Fruit fly (Drosophila melanogaster) whole organism, embryonic: ENCODE measurements around the gene foxo.

ENCODE experiments used
- Antp ChIP-seq: fragments of 200-800 bp; sonication (Bioruptor generic); optimal IDR thresholded peaks from 3 replicates; lab custom pipeline; 2016; ENCODE audit warnings: missing biosample characterization, missing genetic modification characterization
- Atf3 ChIP-seq: fragments of 200-800 bp; sonication (Bioruptor generic); optimal IDR thresholded peaks from 3 replicates; lab custom pipeline; 2016; ENCODE audit warnings: missing biosample characterization, missing genetic modification characterization
- B-H2 ChIP-seq: fragments of 200-800 bp; sonication (Bioruptor generic); optimal IDR thresholded peaks from 2 replicates; lab custom pipeline; 2018; ENCODE audit warnings: missing biosample characterization, mild to moderate bottlenecking, missing genetic modification characterization
- CG11398 ChIP-seq: fragments of 200-800 bp; sonication (Bioruptor generic); optimal IDR thresholded peaks from 2 replicates; lab custom pipeline; 2016; ENCODE audit warnings: missing biosample characterization, missing genetic modification characterization
- CG11696 ChIP-seq: fragments of 200-800 bp; sonication (Bioruptor generic); IDR thresholded peaks from 2 replicates; pipeline ENCODE4 v1.3.6; 2022; ENCODE audit warnings: missing biosample characterization, missing genetic modification characterization
- CG12155 ChIP-seq: fragments of 200-800 bp; sonication (Bioruptor generic); optimal IDR thresholded peaks from 3 replicates; lab custom pipeline; 2016; ENCODE audit warnings: missing biosample characterization, missing genetic modification characterization
- CG15073 ChIP-seq: fragments of 200-800 bp; sonication (Bioruptor generic); optimal IDR thresholded peaks from 2 replicates; lab custom pipeline; 2016; ENCODE audit warnings: missing biosample characterization, missing genetic modification characterization
- CG15479 ChIP-seq: fragments of 200-800 bp; sonication (Bioruptor generic); optimal IDR thresholded peaks from 3 replicates; lab custom pipeline; 2019; ENCODE audit warnings: missing biosample characterization, mild to moderate bottlenecking, missing genetic modification characterization, moderate library complexity
- CG15514 ChIP-seq: fragments of 200-800 bp; sonication (Bioruptor generic); optimal IDR thresholded peaks from 3 replicates; lab custom pipeline; 2017; ENCODE audit warnings: missing biosample characterization, missing genetic modification characterization, mild to moderate bottlenecking, moderate library complexity, missing genetic modification reagents
- CG18764 ChIP-seq: fragments of 200-800 bp; sonication (Bioruptor generic); optimal IDR thresholded peaks from 3 replicates; lab custom pipeline; 2016; ENCODE audit warnings: missing biosample characterization, missing genetic modification characterization
- CG2199 ChIP-seq: fragments of 200-800 bp; sonication (Bioruptor generic); IDR thresholded peaks from 3 replicates; pipeline ENCODE4 v1.3.6; 2022; ENCODE audit warnings: missing biosample characterization, missing genetic modification characterization
- CG30020 ChIP-seq: fragments of 200-800 bp; optimal IDR thresholded peaks from 2 replicates; lab custom pipeline; 2019; ENCODE audit warnings: missing biosample characterization, mild to moderate bottlenecking, missing genetic modification characterization, moderate library complexity
- CG30403 ChIP-seq: fragments of 200-800 bp; sonication (Bioruptor generic); optimal IDR thresholded peaks from 3 replicates; lab custom pipeline; 2016; ENCODE audit warnings: missing biosample characterization, missing genetic modification characterization
- CG30431 ChIP-seq: fragments of 200-800 bp; sonication (Bioruptor generic); optimal IDR thresholded peaks from 2 replicates; lab custom pipeline; 2017; ENCODE audit warnings: missing biosample characterization, missing genetic modification characterization
- CG3163 ChIP-seq: fragments of 200-800 bp; sonication (Bioruptor generic); optimal IDR thresholded peaks from 3 replicates; lab custom pipeline; 2016; ENCODE audit warnings: missing biosample characterization, missing genetic modification characterization
- CG32532 ChIP-seq: fragments of 200-800 bp; sonication (Bioruptor generic); IDR thresholded peaks from 2 replicates; pipeline ENCODE4 v1.3.6; 2022; ENCODE audit warnings: missing biosample characterization, missing genetic modification characterization
- CG4617 ChIP-seq: fragments of 200-800 bp; sonication (Bioruptor generic); optimal IDR thresholded peaks from 3 replicates; lab custom pipeline; 2016; ENCODE audit warnings: missing biosample characterization, missing genetic modification characterization, borderline replicate concordance
- CG8924 ChIP-seq: fragments of 200-800 bp; optimal IDR thresholded peaks from 3 replicates; lab custom pipeline; 2019; ENCODE audit warnings: missing biosample characterization, mild to moderate bottlenecking, missing genetic modification characterization, moderate library complexity
- D ChIP-seq, 2 experiments: fragments of 200-800 bp in 1 of 2; fragments of >200 bp in 1 of 2; sonication (Bioruptor generic) in 1 of 2; optimal IDR thresholded peaks; 2 replicates in 1 of 2; 3 replicates in 1 of 2; lab custom pipeline; 2017; ENCODE audit warnings: mild to moderate bottlenecking in 1 of 2, missing biosample characterization in 1 of 2, missing genetic modification characterization in 1 of 2, missing genetic modification reagents in 1 of 2
- Dp ChIP-seq: fragments of 200-800 bp; sonication (Bioruptor generic); optimal IDR thresholded peaks from 2 replicates; lab custom pipeline; 2018; ENCODE audit warnings: missing biosample characterization, mild to moderate bottlenecking, missing genetic modification characterization, moderate library complexity
- E2f2 ChIP-seq: fragments of 200-800 bp; sonication (Bioruptor generic); IDR thresholded peaks from 2 replicates; pipeline ENCODE4 v1.3.6; 2022; ENCODE audit warnings: missing biosample characterization, missing genetic modification characterization
- Fer2 ChIP-seq: fragments of 200-800 bp; sonication (Bioruptor generic); optimal IDR thresholded peaks from 2 replicates; lab custom pipeline; 2018; ENCODE audit warnings: missing biosample characterization, mild to moderate bottlenecking, missing genetic modification characterization, moderate library complexity
- Kr ChIP-seq: fragments of 200-800 bp; sonication (Bioruptor generic); optimal IDR thresholded peaks from 2 replicates; lab custom pipeline; 2017; ENCODE audit warnings: missing biosample characterization, mild to moderate bottlenecking, missing genetic modification characterization
- Lim3 ChIP-seq: fragments of 200-800 bp; sonication (Bioruptor generic); IDR thresholded peaks from 2 replicates; pipeline ENCODE4 v1.3.6; 2022; ENCODE audit warnings: missing biosample characterization, missing genetic modification characterization
- Opbp ChIP-seq: fragments of 200-800 bp; sonication (Bioruptor generic); IDR thresholded peaks from 3 replicates; pipeline ENCODE4 v1.3.6; 2022; ENCODE audit warnings: missing biosample characterization, missing genetic modification characterization; ENCODE audit not compliant: partially characterized antibody
- Sox102F ChIP-seq: fragments of 200-800 bp; sonication (Bioruptor generic); optimal IDR thresholded peaks from 2 replicates; lab custom pipeline; 2018; ENCODE audit warnings: missing biosample characterization, mild to moderate bottlenecking, missing genetic modification characterization, moderate library complexity
- aop ChIP-seq: fragments of 200-800 bp; sonication (Bioruptor generic); IDR thresholded peaks from 2 replicates; pipeline ENCODE4 v1.3.6; 2022; ENCODE audit warnings: missing biosample characterization, missing genetic modification characterization
- bsh ChIP-seq, 2 experiments: fragments of 200-800 bp; sonication (Bioruptor generic); optimal IDR thresholded peaks; 2 replicates each; lab custom pipeline; 2017 to 2018; ENCODE audit warnings: mild to moderate bottlenecking in 2 of 2, missing biosample characterization in 2 of 2, missing genetic modification characterization in 2 of 2, moderate library complexity in 1 of 2
- ci ChIP-seq: fragments of 200-800 bp; sonication (Bioruptor generic); IDR thresholded peaks from 3 replicates; pipeline ENCODE4 v1.3.6; 2022; ENCODE audit warnings: missing biosample characterization, missing genetic modification characterization
- crp ChIP-seq, 2 experiments: fragments of 200-800 bp; sonication (Bioruptor generic); optimal IDR thresholded peaks; 2 replicates in 1 of 2; 3 replicates in 1 of 2; lab custom pipeline; 2017; ENCODE audit warnings: missing biosample characterization in 2 of 2, missing genetic modification characterization in 2 of 2, mild to moderate bottlenecking in 1 of 2, moderate library complexity in 1 of 2
- dmrt99B ChIP-seq: fragments of 200-800 bp; sonication (Bioruptor generic); optimal IDR thresholded peaks from 2 replicates; lab custom pipeline; 2018; ENCODE audit warnings: missing biosample characterization, mild to moderate bottlenecking, missing genetic modification characterization, moderate library complexity
- ewg ChIP-seq: fragments of 200-800 bp; sonication (Bioruptor generic); optimal IDR thresholded peaks from 3 replicates; lab custom pipeline; 2017; ENCODE audit warnings: mild to moderate bottlenecking, missing biosample characterization, missing genetic modification reagents, missing genetic modification characterization
- exex ChIP-seq: fragments of 200-800 bp; sonication (Bioruptor generic); optimal IDR thresholded peaks from 4 replicates; lab custom pipeline; 2018; ENCODE audit warnings: missing biosample characterization, mild to moderate bottlenecking, missing genetic modification characterization, moderate library complexity
- eyg ChIP-seq: fragments of 200-800 bp; sonication (Bioruptor generic); optimal IDR thresholded peaks from 3 replicates; lab custom pipeline; 2016; ENCODE audit warnings: missing biosample characterization, missing genetic modification characterization
- fd96Cb ChIP-seq: fragments of 200-800 bp; sonication (Bioruptor generic); optimal IDR thresholded peaks from 2 replicates; lab custom pipeline; 2018; ENCODE audit warnings: missing biosample characterization, mild to moderate bottlenecking, missing genetic modification characterization, moderate library complexity
- fru ChIP-seq: fragments of >200 bp; optimal IDR thresholded peaks from 2 replicates; lab custom pipeline; 2017
- ham ChIP-seq: fragments of 200-800 bp; sonication (Bioruptor generic); IDR thresholded peaks from 2 replicates; pipeline ENCODE4 v1.3.6; 2022; ENCODE audit warnings: missing biosample characterization, missing genetic modification characterization
- hb ChIP-seq: fragments of 200-800 bp; sonication (Bioruptor generic); IDR thresholded peaks from 3 replicates; pipeline ENCODE4 v1.3.6; 2022; ENCODE audit warnings: missing biosample characterization, missing genetic modification characterization; ENCODE audit not compliant: partially characterized antibody
- hth ChIP-seq: fragments of >200 bp; optimal IDR thresholded peaks from 2 replicates; lab custom pipeline; 2017; ENCODE audit warnings: inconsistent platforms
- mam ChIP-seq: fragments of 200-800 bp; sonication (Bioruptor generic); optimal IDR thresholded peaks from 3 replicates; lab custom pipeline; 2016; ENCODE audit warnings: missing biosample characterization, missing genetic modification characterization
- nmo ChIP-seq: fragments of 200-800 bp; sonication (Bioruptor generic); optimal IDR thresholded peaks from 2 replicates; lab custom pipeline; 2018; ENCODE audit warnings: missing biosample characterization, mild to moderate bottlenecking, missing genetic modification characterization, moderate library complexity
- onecut ChIP-seq: fragments of 200-800 bp; sonication (Bioruptor generic); IDR thresholded peaks from 2 replicates; pipeline ENCODE4 v1.3.6; 2022; ENCODE audit warnings: missing biosample characterization, missing genetic modification characterization
- p53 ChIP-seq: fragments of 200-800 bp; sonication (Bioruptor generic); optimal IDR thresholded peaks from 2 replicates; lab custom pipeline; 2016; ENCODE audit warnings: missing biosample characterization, missing genetic modification characterization
- pan ChIP-seq, 4 experiments: fragments of >200 bp in 3 of 4; fragments of 200-800 bp in 1 of 4; sonication (Bioruptor generic) in 1 of 4; optimal IDR thresholded peaks in 3 of 4; IDR thresholded peaks in 1 of 4; 2 replicates each; pipeline versions ENCODE4 v1.3.6 to Lab custom; 2017 to 2022; ENCODE audit warnings: missing biosample characterization in 2 of 4, missing genetic modification characterization in 2 of 4, mixed read lengths in 1 of 4
- pros ChIP-seq: fragments of 200-800 bp; sonication (Bioruptor generic); optimal IDR thresholded peaks from 3 replicates; lab custom pipeline; 2019; ENCODE audit warnings: missing biosample characterization, mild to moderate bottlenecking, missing genetic modification characterization, moderate library complexity
- psq ChIP-seq: fragments of 200-800 bp; sonication (Bioruptor generic); optimal IDR thresholded peaks from 2 replicates; lab custom pipeline; 2017; ENCODE audit warnings: missing biosample characterization, missing genetic modification characterization
- sd ChIP-seq: fragments of 200-800 bp; sonication (Bioruptor generic); optimal IDR thresholded peaks from 3 replicates; lab custom pipeline; 2018; ENCODE audit warnings: missing biosample characterization, mild to moderate bottlenecking, missing genetic modification characterization, moderate library complexity
- so ChIP-seq: fragments of 200-800 bp; sonication (Bioruptor generic); IDR thresholded peaks from 3 replicates; pipeline ENCODE4 v1.3.6; 2022; ENCODE audit warnings: missing biosample characterization, missing genetic modification characterization
- stc ChIP-seq: fragments of 200-800 bp; sonication (Bioruptor generic); IDR thresholded peaks from 2 replicates; pipeline ENCODE4 v1.3.6; 2022; ENCODE audit warnings: missing biosample characterization, missing genetic modification characterization
- usp ChIP-seq: fragments of >200 bp; optimal IDR thresholded peaks from 2 replicates; lab custom pipeline; 2017; ENCODE audit warnings: missing biosample characterization, missing genetic modification characterization

Gene foxo

DNA sequence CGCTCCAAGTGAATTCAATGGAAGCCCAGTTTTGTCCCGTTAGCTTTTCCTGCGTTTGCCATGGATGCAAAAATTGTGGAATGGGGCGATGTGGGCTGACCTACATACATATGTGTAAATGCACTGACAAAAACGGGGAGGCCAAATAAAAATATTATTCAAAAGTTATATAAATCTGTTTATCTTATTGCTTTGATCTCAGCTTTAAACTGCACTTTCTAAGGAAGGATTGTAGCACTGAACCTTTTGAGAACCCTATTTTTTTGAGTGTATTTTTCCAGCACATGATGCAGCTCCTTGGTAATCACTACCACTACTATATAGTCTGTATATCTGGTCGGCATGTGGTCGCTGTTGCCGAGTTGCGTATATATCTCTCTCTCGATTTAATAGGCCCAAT lies 20.3 kb downstream of the foxo start (continued):
- TF ChIP-seq stc (GFP tag; lab: Robert Waterston, UW) (peak; percentile 47; the same call in 1 of the 2 replicates), D (optimal IDR thresholded peaks at IDR 0.05; lab: Kevin White, UChicago) (no peak), D (GFP tag; optimal IDR thresholded peaks at IDR 0.05; lab: Kevin White, UChicago) (peak; percentile 8), E2f2 (GFP tag; lab: Robert Waterston, UW) (no peak), usp (GFP tag; lab: Kevin White, UChicago) (no peak), CG11696 (GFP tag; lab: Robert Waterston, UW) (no peak), Fer2 (tag; lab: Kevin White, UChicago) (no peak), CG4617 (GFP tag; lab: Kevin White, UChicago) (no peak), Sox102F (peak; percentile 37), pros (GFP tag; lab: Kevin White, UChicago) (no peak), Opbp (GFP tag; lab: Robert Waterston, UW) (no peak), pan (optimal IDR thresholded peaks at IDR 0.05; lab: Kevin White, UChicago) (no peak), pan (GFP tag; optimal IDR thresholded peaks at IDR 0.05 in 1 of 2, IDR thresholded peaks at IDR 0.05 in 1 of 2) (peak in 1 of 2 experiments; percentile 73), CG30020 (tag; lab: Kevin White, UChicago) (no peak), fd96Cb (tag; lab: Kevin White, UChicago) (peak; percentile 59), mam (GFP tag; lab: Kevin White, UChicago) (peak; percentile 3), dmrt99B (tag; lab: Kevin White, UChicago) (peak; percentile 65), p53 (GFP tag; lab: Kevin White, UChicago) (no peak), Antp (GFP tag; lab: Kevin White, UChicago) (no peak), CG15514 (GFP tag; lab: Kevin White, UChicago) (peak; percentile 10), CG15073 (GFP tag; lab: Kevin White, UChicago) (no peak), psq (GFP tag; lab: Kevin White, UChicago) (no peak), CG32532 (GFP tag; lab: Robert Waterston, UW) (peak; percentile 63; the same call in 1 of the 2 replicates), CG30431 (GFP tag; lab: Kevin White, UChicago) (no peak), nmo (GFP tag; lab: Kevin White, UChicago) (peak; percentile 23), aop (no peak), Dp (GFP tag; lab: Kevin White, UChicago) (no peak), fru (no peak), Kr (GFP tag; lab: Kevin White, UChicago) (no peak), CG12155 (GFP tag; lab: Kevin White, UChicago) (no peak), hth (lab: Kevin White, UChicago) (no peak), B-H2 (no peak), ham (GFP tag; lab: Robert Waterston, UW) (0 out of 2 replicates have a peak, but pooled peaks have one; percentile 6), CG18764 (GFP tag; lab: Kevin White, UChicago) (peak; percentile 19), CG30403 (peak; percentile 38), ci (GFP tag; lab: Robert Waterston, UW) (peak; percentile 72; the same call in 2 of the 3 replicates), bsh (GFP tag; optimal IDR thresholded peaks at IDR 0.05; lab: Kevin White, UChicago) (peak in 1 of 2 experiments; percentile 31), CG3163 (GFP tag; lab: Kevin White, UChicago) (no peak), CG8924 (no peak), onecut (GFP tag; lab: Robert Waterston, UW) (no peak), CG2199 (0 out of 3 replicates have a peak, but pooled peaks have one; percentile 32), so (peak; percentile 52; the same call in 1 of the 3 replicates), eyg (no peak), sd (no peak), Atf3 (GFP tag; lab: Kevin White, UChicago) (no peak), ewg (GFP tag; lab: Kevin White, UChicago) (no peak), CG15479 (GFP tag; lab: Kevin White, UChicago) (no peak), Lim3 (GFP tag; lab: Robert Waterston, UW) (no peak), hb (GFP tag; lab: Robert Waterston, UW) (no peak), exex (tag; lab: Kevin White, UChicago) (no peak), crp (GFP tag; optimal IDR thresholded peaks at IDR 0.05; lab: Kevin White, UChicago) (no peak), CG11398 (GFP tag; lab: Kevin White, UChicago) (no peak)
